Worm (Caenorhabditis elegans) whole organism, late embryonic: ENCODE results near the gene fem-1.

ENCODE experiments used
- C08G9.2 ChIP-seq: sonication (generic microtip); optimal IDR thresholded peaks from 2 replicates; lab custom pipeline; 2016; ENCODE audit warnings: mild to moderate bottlenecking, missing genetic modification characterization, moderate library complexity, missing compliant biosample characterization
- K09A11.1 ChIP-seq: sonication (generic microtip); optimal IDR thresholded peaks from 2 replicates; lab custom pipeline; 2017; ENCODE audit warnings: antibody characterized with exemption, mild to moderate bottlenecking, missing genetic modification characterization, missing compliant biosample characterization; ENCODE audit not compliant: insufficient read depth
- ahr-1 ChIP-seq: sonication (generic microtip); optimal IDR thresholded peaks from 2 replicates; lab custom pipeline; 2016; ENCODE audit warnings: missing genetic modification characterization, missing compliant biosample characterization
- ceh-14 ChIP-seq: sonication (generic microtip); optimal IDR thresholded peaks from 2 replicates; lab custom pipeline; 2016; ENCODE audit warnings: missing genotype, missing genetic modification characterization, missing compliant biosample characterization
- ceh-31 ChIP-seq: sonication (generic microtip); optimal IDR thresholded peaks from 2 replicates; lab custom pipeline; 2016; ENCODE audit warnings: missing genetic modification characterization, missing compliant biosample characterization
- ceh-34 ChIP-seq: sonication (generic microtip); optimal IDR thresholded peaks from 2 replicates; lab custom pipeline; 2016; ENCODE audit warnings: mild to moderate bottlenecking, missing genetic modification characterization, missing compliant biosample characterization
- ceh-48 ChIP-seq: sonication (generic microtip); optimal IDR thresholded peaks from 2 replicates; lab custom pipeline; 2016; ENCODE audit warnings: missing genetic modification characterization, inconsistent platforms, missing compliant biosample characterization
- ceh-9 ChIP-seq: sonication (generic microtip); optimal IDR thresholded peaks from 2 replicates; lab custom pipeline; 2016; ENCODE audit warnings: mild to moderate bottlenecking, missing genetic modification characterization, inconsistent platforms, missing compliant biosample characterization
- dve-1 ChIP-seq: sonication (generic microtip); optimal IDR thresholded peaks from 2 replicates; lab custom pipeline; 2017; ENCODE audit warnings: antibody characterized with exemption, mild to moderate bottlenecking, missing genetic modification characterization, missing compliant biosample characterization
- elt-2 ChIP-seq: sonication (generic microtip); optimal IDR thresholded peaks from 2 replicates; lab custom pipeline; 2016; ENCODE audit warnings: missing genetic modification reagents, missing genetic modification characterization, missing compliant biosample characterization
- ets-4 ChIP-seq: sonication (generic microtip); optimal IDR thresholded peaks from 2 replicates; lab custom pipeline; 2016; ENCODE audit warnings: missing genetic modification characterization, missing compliant biosample characterization
- eyg-1 ChIP-seq: sonication (generic microtip); optimal IDR thresholded peaks from 2 replicates; lab custom pipeline; 2016; ENCODE audit warnings: missing genotype, missing genetic modification characterization, missing compliant biosample characterization
- fkh-6 ChIP-seq: sonication (generic microtip); optimal IDR thresholded peaks from 2 replicates; lab custom pipeline; 2016; ENCODE audit warnings: missing genetic modification characterization, missing compliant biosample characterization
- gmeb-2 ChIP-seq: sonication (generic microtip); optimal IDR thresholded peaks from 2 replicates; lab custom pipeline; 2016; ENCODE audit warnings: missing genetic modification characterization, inconsistent platforms, missing compliant biosample characterization
- hlh-30 ChIP-seq: sonication (generic microtip); optimal IDR thresholded peaks from 2 replicates; lab custom pipeline; 2017; ENCODE audit warnings: antibody characterized with exemption, missing genetic modification characterization, missing compliant biosample characterization; ENCODE audit not compliant: insufficient read depth
- hlh-8 ChIP-seq: sonication (generic microtip); optimal IDR thresholded peaks from 2 replicates; lab custom pipeline; 2016; ENCODE audit warnings: missing genotype, missing genetic modification characterization, missing compliant biosample characterization
- lin-11 ChIP-seq: fragments of 200-800 bp; sonication (Bioruptor generic); optimal IDR thresholded peaks from 2 replicates; lab custom pipeline; 2018; ENCODE audit warnings: mild to moderate bottlenecking, missing genetic modification characterization, missing compliant biosample characterization
- nfya-1 ChIP-seq: sonication (generic microtip); optimal IDR thresholded peaks from 2 replicates; lab custom pipeline; 2017; ENCODE audit warnings: missing genetic modification characterization, mild to moderate bottlenecking, missing compliant biosample characterization, antibody characterized with exemption, moderate library complexity
- nhr-11 ChIP-seq: fragments of 150-350 bp; optimal IDR thresholded peaks from 2 replicates; lab custom pipeline; 2014; ENCODE audit warnings: missing biosample characterization, missing genetic modification characterization
- nhr-232 ChIP-seq: sonication (generic microtip); optimal IDR thresholded peaks from 2 replicates; lab custom pipeline; 2016; ENCODE audit warnings: missing genetic modification characterization, missing compliant biosample characterization
- pat-9 ChIP-seq: fragments of 200-800 bp; sonication (Bioruptor generic); optimal IDR thresholded peaks from 2 replicates; lab custom pipeline; 2018; ENCODE audit warnings: mild to moderate bottlenecking, missing genetic modification characterization, moderate library complexity, missing compliant biosample characterization
- pha-2 ChIP-seq: sonication (generic microtip); optimal IDR thresholded peaks from 2 replicates; lab custom pipeline; 2017; ENCODE audit warnings: mild to moderate bottlenecking, missing genetic modification characterization, missing compliant biosample characterization
- pha-4 ChIP-seq: fragments of 150-350 bp; optimal IDR thresholded peaks from 2 replicates; lab custom pipeline; 2018; ENCODE audit warnings: missing biosample characterization, missing genetic modification reagents, missing genetic modification characterization
- pros-1 ChIP-seq: fragments of 150-350 bp; optimal IDR thresholded peaks from 2 replicates; lab custom pipeline; 2014; ENCODE audit warnings: missing biosample characterization, missing genetic modification reagents, missing genetic modification characterization
- ref-2 ChIP-seq: sonication (generic microtip); optimal IDR thresholded peaks from 2 replicates; lab custom pipeline; 2016; ENCODE audit warnings: missing genetic modification characterization, missing compliant biosample characterization
- sdc-2 ChIP-seq: sonication (generic microtip); optimal IDR thresholded peaks from 2 replicates; lab custom pipeline; 2016; ENCODE audit warnings: missing genotype, missing genetic modification characterization, missing compliant biosample characterization
- syd-9 ChIP-seq: sonication (generic microtip); optimal IDR thresholded peaks from 2 replicates; lab custom pipeline; 2016; ENCODE audit warnings: mild to moderate bottlenecking, missing genetic modification characterization, moderate library complexity, missing compliant biosample characterization
- tbx-2 ChIP-seq: sonication (generic microtip); optimal IDR thresholded peaks from 2 replicates; lab custom pipeline; 2016; ENCODE audit warnings: missing genetic modification characterization, missing compliant biosample characterization
- ttx-3 ChIP-seq: sonication (generic microtip); optimal IDR thresholded peaks from 2 replicates; lab custom pipeline; 2016; ENCODE audit warnings: missing genetic modification reagents, missing genetic modification characterization, missing compliant biosample characterization
- unc-55 ChIP-seq: sonication (generic microtip); optimal IDR thresholded peaks from 2 replicates; lab custom pipeline; 2017; ENCODE audit warnings: missing biosample characterization, missing genetic modification reagents, missing genetic modification characterization
- unc-86 ChIP-seq: sonication (generic microtip); optimal IDR thresholded peaks from 2 replicates; lab custom pipeline; 2016; ENCODE audit warnings: missing genetic modification characterization, missing compliant biosample characterization
- zip-5 ChIP-seq: sonication (generic microtip); optimal IDR thresholded peaks from 2 replicates; lab custom pipeline; 2016; ENCODE audit warnings: missing genetic modification characterization, missing compliant biosample characterization
- ztf-16 ChIP-seq: sonication (generic microtip); optimal IDR thresholded peaks from 2 replicates; lab custom pipeline; 2017; ENCODE audit warnings: missing genetic modification characterization, missing compliant biosample characterization

The fem-1 gene

ce11 chrIV:5550676-5551184, 13.0 kb upstream of the fem-1 start, which contains the start of gene ari-2:
TSS of gene ari-2 (plus strand) at chrIV:5551134.
- TF ChIP-seq unc-86 (no peak), pha-4 (tag; lab: Kevin White, UChicago) (no peak), nfya-1 (tag; lab: Kevin White, UChicago) (peak; percentile 33)

- peak; percentile 23 for TF ChIP-seq tbx-2 (tag; lab: Kevin White, UChicago)
- peak; percentile 43 for TF ChIP-seq C08G9.2 (tag; lab: Kevin White, UChicago)
- TF ChIP-seq lin-11 (tag; lab: Kevin White, UChicago): no peak
- TF ChIP-seq ceh-9 (tag; lab: Kevin White, UChicago): no peak
- no peak for TF ChIP-seq nfya-1 (tag; lab: Kevin White, UChicago)
- peak; percentile 65 for TF ChIP-seq ceh-31 (tag; lab: Kevin White, UChicago)
- TF ChIP-seq nhr-232 (tag; lab: Kevin White, UChicago): no peak
- no peak for TF ChIP-seq pha-4 (tag; lab: Kevin White, UChicago)
- TF ChIP-seq ahr-1 (tag; lab: Kevin White, UChicago): no peak
- peak; percentile 34 for TF ChIP-seq ets-4
- no peak for TF ChIP-seq syd-9 (tag; lab: Kevin White, UChicago)
- no peak for TF ChIP-seq ceh-34 (tag; lab: Kevin White, UChicago)
- TF ChIP-seq, all 69 proteins: peak for 4
Measured at ce11 chrIV:5548843-5549242, 11.1 kb upstream of the fem-1 start.

ce11 chrIV:5544609-5545214, 7.0 kb upstream of the fem-1 start, which contains the start of gene cec-6:
TSS of gene cec-6 (plus strand) at chrIV:5544860.
- TF ChIP-seq K09A11.1 (tag; lab: Kevin White, UChicago) (no peak), fkh-6 (tag; lab: Kevin White, UChicago) (no peak), ets-4 (no peak), nhr-11 (tag; lab: Kevin White, UChicago) (no peak), pha-4 (tag; lab: Kevin White, UChicago) (no peak), pha-2 (tag; lab: Kevin White, UChicago) (no peak), sdc-2 (tag; lab: Kevin White, UChicago) (no peak), zip-5 (no peak), ttx-3 (tag; lab: Kevin White, UChicago) (no peak), gmeb-2 (tag; lab: Kevin White, UChicago) (no peak), hlh-30 (tag; lab: Kevin White, UChicago) (no peak), ztf-16 (tag; lab: Kevin White, UChicago) (no peak), unc-86 (no peak), ceh-14 (tag; lab: Kevin White, UChicago) (no peak), ref-2 (tag; lab: Kevin White, UChicago) (no peak)

ce11 chrIV:5541285-5541684, 3.5 kb upstream of the fem-1 start, which contains the start of gene tebp-2:
TSS of gene tebp-2 (plus strand) at chrIV:5541627.
- TF ChIP-seq elt-2: no peak
- TF ChIP-seq unc-55 (GFP tag; lab: Kevin White, UChicago): no peak
- TF ChIP-seq ceh-14 (tag; lab: Kevin White, UChicago): no peak
- no peak for TF ChIP-seq pros-1 (tag; lab: Kevin White, UChicago)
- no peak for TF ChIP-seq ref-2 (tag; lab: Kevin White, UChicago)
- no peak for TF ChIP-seq ceh-9 (tag; lab: Kevin White, UChicago)
- no peak for TF ChIP-seq C08G9.2 (tag; lab: Kevin White, UChicago)
- no peak for TF ChIP-seq pha-4 (tag; lab: Kevin White, UChicago)
- TF ChIP-seq eyg-1 (tag; lab: Kevin White, UChicago): no peak
- TF ChIP-seq hlh-8: no peak
- TF ChIP-seq ceh-48 (tag; lab: Kevin White, UChicago): no peak
- no peak for TF ChIP-seq pat-9 (tag; lab: Kevin White, UChicago)
- no peak for TF ChIP-seq dve-1 (tag; lab: Kevin White, UChicago)
- TF ChIP-seq, all 69 proteins: peak for 0
